Fruit fly (Drosophila melanogaster): ENCODE results near the gene CG17154.

CG17154 gene

dm6 chr3L:12109045-12109632, 20.7 kb downstream of the CG17154 start (continued):
- TF ChIP-seq CG4318 (GFP tag; optimal IDR thresholded peaks at IDR 0.05) = peak; percentile 54
- peak; percentile 7 for TF ChIP-seq CG10669 (GFP tag; optimal IDR thresholded peaks at IDR 0.05)
- TF ChIP-seq CG6276 (GFP tag; optimal IDR thresholded peaks at IDR 0.05) = peak; percentile 38
- TF ChIP-seq lz (GFP tag; optimal IDR thresholded peaks at IDR 0.05) = no peak

DNA sequence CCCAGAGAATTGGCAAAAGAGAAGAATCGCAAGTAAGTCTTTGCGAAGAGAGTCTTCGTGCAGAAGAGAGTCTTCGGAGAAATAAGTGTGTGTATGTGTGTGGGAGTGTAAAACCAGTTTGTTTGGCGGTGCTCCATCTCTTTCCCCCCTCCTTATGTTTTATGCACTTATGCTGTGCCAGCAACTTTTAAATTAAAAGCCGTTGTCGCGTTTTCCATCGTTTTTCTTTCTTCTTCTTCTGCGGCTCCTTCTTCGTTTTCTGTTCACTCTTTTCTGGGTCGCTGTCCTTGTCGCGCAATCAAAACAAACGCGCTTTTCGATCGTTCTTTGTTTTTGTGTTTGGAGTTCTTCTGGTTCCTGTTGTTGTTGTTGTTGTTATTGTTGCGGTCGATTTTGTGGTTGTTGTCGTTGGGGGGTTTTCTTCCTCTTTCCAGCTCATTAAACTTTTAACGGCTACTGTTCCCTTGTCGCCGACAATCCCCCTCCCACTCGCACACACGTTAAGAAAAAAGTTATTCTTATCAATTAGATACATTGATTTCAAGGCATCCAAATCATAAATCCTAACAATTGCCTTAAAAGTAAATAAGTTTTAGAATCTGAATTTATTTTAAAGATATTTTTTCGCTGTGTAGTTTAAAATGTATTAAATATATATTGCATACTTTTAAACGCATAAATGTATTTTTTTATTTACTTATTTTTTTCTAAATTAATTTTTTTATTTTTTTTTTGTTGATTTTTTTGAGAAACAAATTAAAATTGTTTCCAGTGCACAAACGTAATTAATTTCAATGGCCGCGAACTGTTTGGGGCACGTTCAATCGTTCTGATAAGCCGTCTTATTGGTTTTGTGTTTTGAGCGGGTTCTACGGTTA, 22.9 kb downstream of the CG17154 start:
- TF ChIP-seq Hr39 (GFP tag; optimal IDR thresholded peaks at IDR 0.05) (peak; percentile 75), acj6 (GFP tag; optimal IDR thresholded peaks at IDR 0.05) (peak; percentile 83), CG10669 (GFP tag; optimal IDR thresholded peaks at IDR 0.05) (peak; percentile 69), CG31627 (GFP tag; optimal IDR thresholded peaks at IDR 0.05) (peak; percentile 81), CG9139 (GFP tag; optimal IDR thresholded peaks at IDR 0.05) (peak; percentile 62), CG8319 (GFP tag; optimal IDR thresholded peaks at IDR 0.05) (peak; percentile 60), CG6854 (GFP tag; optimal IDR thresholded peaks at IDR 0.05) (peak; percentile 94), Sox102F (GFP tag; optimal IDR thresholded peaks at IDR 0.05) (peak; percentile 72), ss (GFP tag; optimal IDR thresholded peaks at IDR 0.05) (peak; percentile 69 to 70), Hr38 (GFP tag; optimal IDR thresholded peaks at IDR 0.05) (no peak), fd85E (GFP tag; optimal IDR thresholded peaks at IDR 0.05) (no peak), pdm3 (GFP tag; optimal IDR thresholded peaks at IDR 0.05) (peak; percentile 57), Sox15 (GFP tag; optimal IDR thresholded peaks at IDR 0.05) (peak; percentile 65), CG32006 (GFP tag; optimal IDR thresholded peaks at IDR 0.05) (peak; percentile 80), CG11902 (GFP tag; optimal IDR thresholded peaks at IDR 0.05) (peak; percentile 47), Blimp-1 (GFP tag; optimal IDR thresholded peaks at IDR 0.05) (peak; percentile 73), Lpt (GFP tag; optimal IDR thresholded peaks at IDR 0.05) (peak; percentile 45), esn (GFP tag; optimal IDR thresholded peaks at IDR 0.05) (peak; percentile 84), Eip78C (GFP tag) (peak; percentile 95), spab (GFP tag; optimal IDR thresholded peaks at IDR 0.05) (peak; percentile 63), CG1621 (tag; optimal IDR thresholded peaks at IDR 0.05) (peak; percentile 21), CG6276 (GFP tag; optimal IDR thresholded peaks at IDR 0.05) (peak; percentile 59), fkh (GFP tag; optimal IDR thresholded peaks at IDR 0.05) (peak; percentile 7), CG8632 (GFP tag; optimal IDR thresholded peaks at IDR 0.05) (peak; percentile 87), CG15336 (GFP tag; IDR thresholded peaks at IDR 0.05) (peak; percentile 72), Smox (GFP tag; optimal IDR thresholded peaks at IDR 0.05) (peak; percentile 78), CG6163 (GFP tag; IDR thresholded peaks at IDR 0.05) (peak; percentile 63), Hr4 (GFP tag; optimal IDR thresholded peaks at IDR 0.05) (peak; percentile 35), CG34406 (GFP tag; optimal IDR thresholded peaks at IDR 0.05) (peak; percentile 84), CG3032 (tag; optimal IDR thresholded peaks at IDR 0.05) (peak; percentile 88), CG7368 (GFP tag; optimal IDR thresholded peaks at IDR 0.05) (peak; percentile 58), OdsH (GFP tag; optimal IDR thresholded peaks at IDR 0.05) (peak; percentile 83), Ets21C (GFP tag; optimal IDR thresholded peaks at IDR 0.05) (peak; percentile 31), net (GFP tag; optimal IDR thresholded peaks at IDR 0.05) (peak; percentile 79), CG16779 (tag; optimal IDR thresholded peaks at IDR 0.05) (peak; percentile 13), CG8119 (GFP tag; IDR thresholded peaks at IDR 0.05) (peak; percentile 75), Ets96B (tag; optimal IDR thresholded peaks at IDR 0.05) (peak; percentile 82), svp (GFP tag) (peak; percentile 93), achi (GFP tag; optimal IDR thresholded peaks at IDR 0.05) (peak; percentile 80), salr (GFP tag; optimal IDR thresholded peaks at IDR 0.05) (peak; percentile 15 to 83), CG10631 (GFP tag; optimal IDR thresholded peaks at IDR 0.05) (peak; percentile 60), CG3919 (GFP tag; optimal IDR thresholded peaks at IDR 0.05) (peak; percentile 78), cyc (GFP tag; optimal IDR thresholded peaks at IDR 0.05) (peak; percentile 77), dsx (GFP tag; optimal IDR thresholded peaks at IDR 0.05; ENCODE audit: poor library complexity, severe bottlenecking) (peak; percentile 83), Eip75B (GFP tag; optimal IDR thresholded peaks at IDR 0.05) (peak; percentile 65)

Data from whole organism, prepupa.